Worm (Caenorhabditis elegans): ENCODE measurements around the gene Y38H6C.23.
"Not testable (repeated sequence)": the region's sequence is repeated elsewhere in the genome, so short reads cannot be mapped to it uniquely, and the experiment has no call there.

The Y38H6C.23 gene

ce11 chrV:20517005-20517404 is 39.2 kb downstream of the Y38H6C.23 start:
- TF ChIP-seq nhr-67 (tag; optimal IDR thresholded peaks at IDR 0.05) (no peak), fos-1 (tag; optimal IDR thresholded peaks at IDR 0.05) (no peak), unc-62 (GFP tag; optimal IDR thresholded peaks at IDR 0.05) (no peak), lsy-12 (tag; optimal IDR thresholded peaks at IDR 0.05) (no peak), ceh-9 (tag; optimal IDR thresholded peaks at IDR 0.05) (no peak), nhr-11 (tag; optimal IDR thresholded peaks at IDR 0.05) (no peak), egl-5 (tag; optimal IDR thresholded peaks at IDR 0.05) (no peak), aly-2 (tag; optimal IDR thresholded peaks at IDR 0.05) (no peak), elt-1 (tag; optimal IDR thresholded peaks at IDR 0.05) (no peak), nhr-77 (tag; optimal IDR thresholded peaks at IDR 0.05) (no peak), nhr-237 (tag; optimal IDR thresholded peaks at IDR 0.05) (no peak), eor-1 (tag; optimal IDR thresholded peaks at IDR 0.05) (no peak), unc-39 (tag; optimal IDR thresholded peaks at IDR 0.05) (no peak)

ce11 chrV:20514483-20514882 is 41.7 kb downstream of the Y38H6C.23 start:
- TF ChIP-seq unc-39 (tag; optimal IDR thresholded peaks at IDR 0.05) (no peak), elt-2 (tag; optimal IDR thresholded peaks at IDR 0.05) (peak; percentile 58)

- TF ChIP-seq fkh-10 (GFP tag; optimal IDR thresholded peaks at IDR 0.05); ceh-16 (tag; optimal IDR thresholded peaks at IDR 0.05); snpc-4 (tag; optimal IDR thresholded peaks at IDR 0.05): not testable (repeated sequence)
Measured at ce11 chrV:20513661-20514060, 42.5 kb downstream of the Y38H6C.23 start, which contains the start of gene Y38H6C.8. Gene Y38H6C.8 (plus strand): TSS chrV:20513961.

- TF ChIP-seq fkh-2 (tag; optimal IDR thresholded peaks at IDR 0.05), result no peak
- no peak for TF ChIP-seq nhr-23 (tag; optimal IDR thresholded peaks at IDR 0.05)
- TF ChIP-seq ceh-82 (tag; optimal IDR thresholded peaks at IDR 0.05), result no peak
Measured at ce11 chrV:20509427-20509826, 46.7 kb downstream of the Y38H6C.23 start.

- TF ChIP-seq ceh-28 (tag; optimal IDR thresholded peaks at IDR 0.05) (no peak), fkh-2 (tag; optimal IDR thresholded peaks at IDR 0.05) (no peak), ama-1 (optimal IDR thresholded peaks at IDR 0.05) (no peak), fos-1 (tag; optimal IDR thresholded peaks at IDR 0.05) (no peak), elt-1 (tag; optimal IDR thresholded peaks at IDR 0.05) (no peak), pha-4 (tag; optimal IDR thresholded peaks at IDR 0.05) (no peak), lsy-12 (tag; optimal IDR thresholded peaks at IDR 0.05) (no peak), aly-2 (tag; optimal IDR thresholded peaks at IDR 0.05) (no peak), mdl-1 (tag; optimal IDR thresholded peaks at IDR 0.05) (no peak), nhr-77 (tag; optimal IDR thresholded peaks at IDR 0.05) (no peak), pqm-1 (tag; optimal IDR thresholded peaks at IDR 0.05) (no peak), ceh-82 (tag; optimal IDR thresholded peaks at IDR 0.05) (no peak), lin-15B (tag; optimal IDR thresholded peaks at IDR 0.05) (no peak), nhr-12 (tag; optimal IDR thresholded peaks at IDR 0.05) (no peak), R02D3.7 (tag; optimal IDR thresholded peaks at IDR 0.05) (no peak), hmg-11 (tag; optimal IDR thresholded peaks at IDR 0.05) (no peak), nhr-237 (tag; optimal IDR thresholded peaks at IDR 0.05) (no peak), egl-27 (tag; optimal IDR thresholded peaks at IDR 0.05) (no peak), elt-2 (tag; optimal IDR thresholded peaks at IDR 0.05) (no peak)
Measured at ce11 chrV:20506542-20506941, 49.6 kb downstream of the Y38H6C.23 start.
